Fruit fly (Drosophila melanogaster) Kc167 (cell line): ENCODE results near the gene Sec24CD.

ENCODE experiments used
- Myc ChIP-seq: fragments of >200 bp; optimal IDR thresholded peaks from 2 replicates; lab custom pipeline; 2017; ENCODE audit warnings: missing external identifiers
- Sin3A ChIP-seq: fragments of >200 bp; optimal IDR thresholded peaks from 2 replicates; lab custom pipeline; 2018; ENCODE audit warnings: missing external identifiers
- h ChIP-seq: fragments of >200 bp; optimal IDR thresholded peaks from 3 replicates; lab custom pipeline; 2018; ENCODE audit warnings: missing external identifiers
- insv ChIP-seq: fragments of >200 bp; optimal IDR thresholded peaks from 3 replicates; lab custom pipeline; 2018; ENCODE audit warnings: missing external identifiers
- psq ChIP-seq: fragments of >200 bp; optimal IDR thresholded peaks from 2 replicates; lab custom pipeline; 2017; ENCODE audit warnings: missing external identifiers
- ttk ChIP-seq: sonication (Bioruptor generic); optimal IDR thresholded peaks from 2 replicates; lab custom pipeline; 2017; ENCODE audit warnings: missing external identifiers

The Sec24CD gene

dm6 chr2L:2236722-2237121 is at the start of gene Sec24CD:
Gene Sec24CD, minus strand, starts transcription at chr2L:2236844.
- TF ChIP-seq h (lab: Kevin White, UChicago) (no peak), psq (lab: Kevin White, UChicago) (peak; percentile 28), insv (no peak), Sin3A (no peak), ttk (lab: Kevin White, UChicago) (no peak)

dm6 chr2L:2284863-2285262 is 48.2 kb upstream of the Sec24CD start, which contains the start of gene CG4271:
Gene CG4271, plus strand, starts transcription at chr2L:2285163.
- TF ChIP-seq h (lab: Kevin White, UChicago) (no peak), psq (lab: Kevin White, UChicago) (no peak), Sin3A (no peak), Myc (no peak), insv (no peak), ttk (lab: Kevin White, UChicago) (no peak)

dm6 chr2L:2269040-2269439 is 32.4 kb upstream of the Sec24CD start, which contains the start of gene CG17242:
Gene CG17242, minus strand, starts transcription at chr2L:2269140.
- TF ChIP-seq Myc: no peak
- no peak for TF ChIP-seq Sin3A

- TF ChIP-seq Myc (no peak), psq (lab: Kevin White, UChicago) (no peak), Sin3A (no peak), h (lab: Kevin White, UChicago) (no peak), insv (no peak), ttk (lab: Kevin White, UChicago) (no peak)
These were observed 28.6 kb upstream of the Sec24CD start, which contains the start of gene CG34049 for dm6 chr2L:2265221-2265620. Gene CG34049, minus strand, starts transcription at chr2L:2265321.

- TF ChIP-seq ttk (lab: Kevin White, UChicago) (no peak), h (lab: Kevin White, UChicago) (no peak), insv (no peak), Myc (no peak), Sin3A (no peak), psq (lab: Kevin White, UChicago) (no peak)
These were observed 26.5 kb upstream of the Sec24CD start, which contains the start of gene CG4270 for dm6 chr2L:2263142-2263541. Gene CG4270, plus strand, starts transcription at chr2L:2263442.

dm6 chr2L:2254950-2255349 is 18.3 kb upstream of the Sec24CD start, which contains the start of gene Send1:
Gene Send1, minus strand, starts transcription at chr2L:2255050.
- no peak for TF ChIP-seq insv
- TF ChIP-seq ttk (lab: Kevin White, UChicago): no peak
- TF ChIP-seq Sin3A: no peak
- no peak for TF ChIP-seq h (lab: Kevin White, UChicago)
- TF ChIP-seq Myc: no peak
- no peak for TF ChIP-seq psq (lab: Kevin White, UChicago)

- no peak for TF ChIP-seq Sin3A
- TF ChIP-seq psq (lab: Kevin White, UChicago): no peak
- TF ChIP-seq h (lab: Kevin White, UChicago): no peak
- no peak for TF ChIP-seq ttk (lab: Kevin White, UChicago)
- TF ChIP-seq insv: no peak
- no peak for TF ChIP-seq Myc
These were observed 16.1 kb upstream of the Sec24CD start, which contains the start of gene CG17234 for dm6 chr2L:2252745-2253144. Gene CG17234, plus strand, starts transcription at chr2L:2253045.

- TF ChIP-seq h (lab: Kevin White, UChicago) (no peak), psq (lab: Kevin White, UChicago) (no peak), insv (no peak), Sin3A (no peak), Myc (no peak), ttk (lab: Kevin White, UChicago) (no peak)
These were observed 15.6 kb upstream of the Sec24CD start, which contains the start of gene CG17239 for dm6 chr2L:2252241-2252640. Gene CG17239, minus strand, starts transcription at chr2L:2252341.

dm6 chr2L:2251175-2251574 is 14.5 kb upstream of the Sec24CD start, which contains the start of gene Ser12:
Gene Ser12, minus strand, starts transcription at chr2L:2251275.
- no peak for TF ChIP-seq psq (lab: Kevin White, UChicago)
- no peak for TF ChIP-seq Sin3A
- no peak for TF ChIP-seq Myc
- no peak for TF ChIP-seq h (lab: Kevin White, UChicago)
- no peak for TF ChIP-seq insv
- TF ChIP-seq ttk (lab: Kevin White, UChicago): no peak

dm6 chr2L:2249578-2249977 is 12.9 kb upstream of the Sec24CD start:
- TF ChIP-seq psq (lab: Kevin White, UChicago): no peak
- TF ChIP-seq insv: no peak
- no peak for TF ChIP-seq h (lab: Kevin White, UChicago)
- no peak for TF ChIP-seq Myc
- TF ChIP-seq Sin3A: no peak
- no peak for TF ChIP-seq ttk (lab: Kevin White, UChicago)

- TF ChIP-seq Sin3A (no peak), Myc (no peak), psq (lab: Kevin White, UChicago) (no peak), ttk (lab: Kevin White, UChicago) (no peak), insv (no peak), h (lab: Kevin White, UChicago) (no peak)
These were observed 6.1 kb upstream of the Sec24CD start for dm6 chr2L:2242783-2243182.

- TF ChIP-seq psq (lab: Kevin White, UChicago): no peak
- TF ChIP-seq Sin3A: no peak
- TF ChIP-seq h (lab: Kevin White, UChicago): no peak
- no peak for TF ChIP-seq ttk (lab: Kevin White, UChicago)
- TF ChIP-seq Myc: no peak
- no peak for TF ChIP-seq insv
These were observed 5.5 kb upstream of the Sec24CD start, which contains the start of gene CG4267 for dm6 chr2L:2242139-2242538. Gene CG4267, plus strand, starts transcription at chr2L:2242378.

dm6 chr2L:2240493-2240892 is 3.8 kb upstream of the Sec24CD start, which contains the start of gene Tengl1:
Gene Tengl1, minus strand, starts transcription at chr2L:2240593.
- TF ChIP-seq insv (no peak), Sin3A (no peak), h (lab: Kevin White, UChicago) (no peak), Myc (no peak), psq (lab: Kevin White, UChicago) (no peak), ttk (lab: Kevin White, UChicago) (no peak)
